Worm (Caenorhabditis elegans) whole organism, L3 larva: ENCODE data around the gene dsl-6.
A peak's percentile ranks its signal among the peaks of the same experiment; 100 is the strongest.

Experiments used
- elt-2 ChIP-seq: sonication (generic microtip); optimal IDR thresholded peaks from 2 replicates; lab custom pipeline; 2016; ENCODE audit warnings: missing genetic modification reagents, mild to moderate bottlenecking, missing genetic modification characterization, missing compliant biosample characterization
- fos-1 ChIP-seq: fragments of 150-350 bp; optimal IDR thresholded peaks from 2 replicates; lab custom pipeline; 2014; ENCODE audit warnings: missing biosample characterization, missing genetic modification characterization
- mdl-1 ChIP-seq: fragments of 150-350 bp; optimal IDR thresholded peaks from 2 replicates; lab custom pipeline; 2014; ENCODE audit warnings: missing biosample characterization, missing genetic modification characterization
- nhr-237 ChIP-seq: fragments of 150-350 bp; optimal IDR thresholded peaks from 2 replicates; lab custom pipeline; 2014; ENCODE audit warnings: missing biosample characterization, missing genetic modification characterization

- no peak for TF ChIP-seq mdl-1
- TF ChIP-seq nhr-237 (tag; lab: Kevin White, UChicago) = no peak
- TF ChIP-seq elt-2 (tag; lab: Kevin White, UChicago) = peak; percentile 24
- TF ChIP-seq fos-1 (tag; lab: Kevin White, UChicago) = no peak
Measured at ce11 chrIV:11433709-11434108, 35.6 kb upstream of the dsl-6 start.
